Worm (Caenorhabditis elegans) whole organism, early embryonic: ENCODE results near the gene srx-63.

Experiments
- B0310.2 ChIP-seq: sonication (generic microtip); optimal IDR thresholded peaks from 2 replicates; lab custom pipeline; 2016; ENCODE audit warnings: mild to moderate bottlenecking, missing genetic modification characterization, missing compliant biosample characterization
- F13C5.2 ChIP-seq: sonication (generic microtip); optimal IDR thresholded peaks from 2 replicates; lab custom pipeline; 2017; ENCODE audit warnings: mild to moderate bottlenecking, missing genetic modification characterization, inconsistent platforms, missing compliant biosample characterization
- aly-1 ChIP-seq: sonication (generic microtip); optimal IDR thresholded peaks from 2 replicates; lab custom pipeline; 2016; ENCODE audit warnings: missing genetic modification characterization, missing compliant biosample characterization
- ama-1 ChIP-seq: fragments of 150-350 bp; optimal IDR thresholded peaks from 2 replicates; lab custom pipeline; 2014
- ceh-13 ChIP-seq: fragments of 200-800 bp; sonication (Bioruptor generic); optimal IDR thresholded peaks from 2 replicates; lab custom pipeline; 2018; ENCODE audit warnings: mild to moderate bottlenecking, missing genetic modification characterization, missing compliant biosample characterization
- ceh-36 ChIP-seq: sonication (generic microtip); optimal IDR thresholded peaks from 2 replicates; lab custom pipeline; 2016; ENCODE audit warnings: missing genetic modification characterization, inconsistent platforms, missing compliant biosample characterization
- ets-7 ChIP-seq: sonication (generic microtip); optimal IDR thresholded peaks from 2 replicates; lab custom pipeline; 2016; ENCODE audit warnings: missing genotype, missing genetic modification characterization, missing compliant biosample characterization
- flt-1 ChIP-seq: fragments of 200-800 bp; sonication (Bioruptor generic); IDR thresholded peaks from 2 replicates; pipeline ENCODE4 v1.3.6; 2022; ENCODE audit warnings: missing genetic modification characterization, missing compliant biosample characterization
- hmbx-1 ChIP-seq: sonication (generic microtip); optimal IDR thresholded peaks from 2 replicates; lab custom pipeline; 2016; ENCODE audit warnings: mild to moderate bottlenecking, missing genetic modification characterization, missing compliant biosample characterization
- hmg-4 ChIP-seq: fragments of 200-800 bp; sonication (Bioruptor generic); optimal IDR thresholded peaks from 2 replicates; lab custom pipeline; 2018; ENCODE audit warnings: mild to moderate bottlenecking, missing genetic modification characterization, missing compliant biosample characterization
- hnd-1 ChIP-seq: sonication (generic microtip); optimal IDR thresholded peaks from 2 replicates; lab custom pipeline; 2016; ENCODE audit warnings: missing genetic modification characterization, missing compliant biosample characterization
- pes-1 ChIP-seq: fragments of 200-800 bp; sonication (Bioruptor generic); IDR thresholded peaks from 2 replicates; pipeline ENCODE4 v1.3.6; 2022; ENCODE audit warnings: missing genetic modification reagents, missing genetic modification characterization, missing compliant biosample characterization
- scrt-1 ChIP-seq: fragments of 200-800 bp; sonication (Bioruptor generic); IDR thresholded peaks from 2 replicates; pipeline ENCODE4 v1.3.6; 2022; ENCODE audit warnings: missing genetic modification characterization, missing compliant biosample characterization
- sea-1 ChIP-seq: fragments of 200-800 bp; sonication (Bioruptor generic); conservative IDR thresholded peaks from 2 replicates; pipeline ENCODE4 v1.3.6; 2022; ENCODE audit warnings: missing genetic modification characterization, missing compliant biosample characterization
- tbx-11 ChIP-seq: fragments of 200-800 bp; sonication (Bioruptor generic); IDR thresholded peaks from 2 replicates; pipeline ENCODE4 v1.3.6; 2022; ENCODE audit warnings: missing genetic modification characterization, missing compliant biosample characterization
- tbx-37 ChIP-seq: fragments of 200-800 bp; sonication (Bioruptor generic); conservative IDR thresholded peaks from 2 replicates; pipeline ENCODE4 v1.3.6; 2022; ENCODE audit warnings: missing genetic modification reagents, missing genetic modification characterization, missing compliant biosample characterization
- tra-4 ChIP-seq: sonication (generic microtip); optimal IDR thresholded peaks from 2 replicates; lab custom pipeline; 2017; ENCODE audit warnings: missing genetic modification characterization, missing compliant biosample characterization

Gene srx-63

ce11 chrV:3896018-3896417 lies 35.4 kb upstream of the srx-63 start:
- TF ChIP-seq hmg-4 (GFP tag; lab: Kevin White, UChicago), result no peak
- no peak for TF ChIP-seq ceh-13 (GFP tag; lab: Kevin White, UChicago)
- TF ChIP-seq ama-1 (lab: Kevin White, UChicago), result no peak
- TF ChIP-seq tbx-11 (GFP tag; lab: Robert Waterston, UW), result no peak
- no peak for TF ChIP-seq aly-1 (tag; lab: Kevin White, UChicago)
- TF ChIP-seq sea-1 (GFP tag; lab: Robert Waterston, UW), result no peak

- TF ChIP-seq F13C5.2 (tag; lab: Kevin White, UChicago) (no peak), ama-1 (lab: Kevin White, UChicago) (no peak), hmg-4 (GFP tag; lab: Kevin White, UChicago) (no peak), hnd-1 (tag; lab: Kevin White, UChicago) (no peak), aly-1 (tag; lab: Kevin White, UChicago) (no peak), sea-1 (GFP tag; lab: Robert Waterston, UW) (no peak), tbx-37 (GFP tag; lab: Robert Waterston, UW) (no peak), pes-1 (GFP tag; lab: Robert Waterston, UW) (no peak), hmbx-1 (tag; lab: Kevin White, UChicago) (no peak), scrt-1 (no peak), ceh-13 (GFP tag; lab: Kevin White, UChicago) (no peak), ceh-36 (tag; lab: Kevin White, UChicago) (no peak), ets-7 (tag; lab: Kevin White, UChicago) (no peak), flt-1 (GFP tag; lab: Robert Waterston, UW) (no peak), B0310.2 (no peak), tbx-11 (GFP tag; lab: Robert Waterston, UW) (no peak), tra-4 (no peak)
These were observed 31.3 kb upstream of the srx-63 start, which contains the start of gene irld-22 for ce11 chrV:3900102-3900501. TSS of gene irld-22 (minus strand) at chrV:3900202.

ce11 chrV:3902458-3903157 lies 28.8 kb upstream of the srx-63 start, which contains the start of the genes str-229 and srh-190:
TSS of gene str-229 (minus strand) at chrV:3902558.
TSS of gene srh-190 (plus strand) at chrV:3903107.
- TF ChIP-seq aly-1 (tag; lab: Kevin White, UChicago), result no peak
- TF ChIP-seq pes-1 (GFP tag; lab: Robert Waterston, UW), result no peak
- TF ChIP-seq B0310.2, result no peak
- no peak for TF ChIP-seq F13C5.2 (tag; lab: Kevin White, UChicago)
- TF ChIP-seq tra-4, result no peak

- TF ChIP-seq aly-1 (tag; lab: Kevin White, UChicago), result no peak
- no peak for TF ChIP-seq hmg-4 (GFP tag; lab: Kevin White, UChicago)
- TF ChIP-seq ets-7 (tag; lab: Kevin White, UChicago), result no peak
- TF ChIP-seq pes-1 (GFP tag; lab: Robert Waterston, UW), result no peak
- no peak for TF ChIP-seq scrt-1
These were observed 28.0 kb upstream of the srx-63 start for ce11 chrV:3903424-3903823.

DNA sequence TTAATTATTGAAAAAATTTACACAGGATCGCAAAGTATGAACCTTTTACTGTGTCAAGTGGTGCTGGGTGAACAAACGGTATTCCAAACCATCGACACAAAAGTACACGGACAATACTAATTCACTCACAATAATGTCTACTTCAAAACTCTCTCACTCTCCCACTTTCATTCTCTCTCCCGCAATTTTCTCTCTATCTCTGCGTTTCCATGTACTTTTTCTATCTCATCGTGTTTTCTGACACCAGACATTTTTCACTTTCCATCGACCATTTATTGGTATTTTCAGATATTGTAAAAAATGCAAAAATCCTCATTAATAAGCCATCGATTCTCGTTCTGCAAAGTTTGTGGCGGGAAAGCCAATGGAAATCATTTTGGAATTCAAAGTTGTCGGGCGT lies 25.6 kb upstream of the srx-63 start, which contains the start of gene nhr-156:
Gene nhr-156 (plus strand): TSS at position 266 of the 400 bp plus-strand sequence.
- TF ChIP-seq ceh-36 (tag; lab: Kevin White, UChicago), result no peak
- TF ChIP-seq hnd-1 (tag; lab: Kevin White, UChicago), result no peak
- no peak for TF ChIP-seq sea-1 (GFP tag; lab: Robert Waterston, UW)
- no peak for TF ChIP-seq ama-1 (lab: Kevin White, UChicago)
- no peak for TF ChIP-seq flt-1 (GFP tag; lab: Robert Waterston, UW)
- TF ChIP-seq ets-7 (tag; lab: Kevin White, UChicago), result no peak
- TF ChIP-seq tbx-37 (GFP tag; lab: Robert Waterston, UW), result no peak
- no peak for TF ChIP-seq pes-1 (GFP tag; lab: Robert Waterston, UW)
- TF ChIP-seq B0310.2, result no peak
- TF ChIP-seq scrt-1, result no peak
- TF ChIP-seq tbx-11 (GFP tag; lab: Robert Waterston, UW), result no peak

ce11 chrV:3912472-3912871 lies 19.0 kb upstream of the srx-63 start, which contains the start of gene srx-68:
TSS of gene srx-68 (plus strand) at chrV:3912772.
- TF ChIP-seq sea-1 (GFP tag; lab: Robert Waterston, UW), result no peak
- TF ChIP-seq hnd-1 (tag; lab: Kevin White, UChicago), result no peak
- no peak for TF ChIP-seq ceh-36 (tag; lab: Kevin White, UChicago)
- no peak for TF ChIP-seq tbx-11 (GFP tag; lab: Robert Waterston, UW)
- TF ChIP-seq scrt-1, result no peak
- no peak for TF ChIP-seq ets-7 (tag; lab: Kevin White, UChicago)
- no peak for TF ChIP-seq tra-4
- TF ChIP-seq tbx-37 (GFP tag; lab: Robert Waterston, UW), result no peak

DNA sequence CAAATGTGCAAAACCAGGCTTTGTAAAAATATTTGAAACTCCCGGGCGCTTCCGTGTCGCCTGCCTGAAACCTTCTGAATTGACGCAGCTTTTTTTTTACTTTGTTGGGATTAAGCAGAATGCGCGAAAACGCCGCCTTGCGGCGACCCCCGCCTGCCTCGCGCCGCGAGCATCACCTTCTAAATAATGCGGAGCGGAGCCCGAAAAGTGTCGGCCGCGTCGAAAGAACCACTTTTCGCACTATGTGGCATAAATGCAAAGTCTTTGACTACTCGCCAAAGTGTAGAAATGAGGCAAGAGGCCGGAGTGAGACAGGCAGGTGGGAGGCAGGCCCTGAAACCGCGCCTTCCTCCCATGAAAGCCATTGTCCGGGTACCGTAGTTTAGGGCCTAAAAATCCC lies 18.3 kb upstream of the srx-63 start:
- TF ChIP-seq ama-1 (lab: Kevin White, UChicago) (no peak), hmbx-1 (tag; lab: Kevin White, UChicago) (no peak), F13C5.2 (tag; lab: Kevin White, UChicago) (no peak), pes-1 (GFP tag; lab: Robert Waterston, UW) (no peak), hnd-1 (tag; lab: Kevin White, UChicago) (no peak), B0310.2 (no peak), sea-1 (GFP tag; lab: Robert Waterston, UW) (no peak)

ce11 chrV:3916480-3916879 lies 14.9 kb upstream of the srx-63 start, which contains the start of gene srx-67:
TSS of gene srx-67 (plus strand) at chrV:3916780.
- TF ChIP-seq flt-1 (GFP tag; lab: Robert Waterston, UW), result no peak
- TF ChIP-seq scrt-1, result no peak
- TF ChIP-seq ceh-36 (tag; lab: Kevin White, UChicago), result no peak
- no peak for TF ChIP-seq aly-1 (tag; lab: Kevin White, UChicago)
- TF ChIP-seq ama-1 (lab: Kevin White, UChicago), result no peak
- TF ChIP-seq hmg-4 (GFP tag; lab: Kevin White, UChicago), result no peak
- TF ChIP-seq hnd-1 (tag; lab: Kevin White, UChicago), result no peak
- no peak for TF ChIP-seq pes-1 (GFP tag; lab: Robert Waterston, UW)
- TF ChIP-seq hmbx-1 (tag; lab: Kevin White, UChicago), result no peak
- TF ChIP-seq ets-7 (tag; lab: Kevin White, UChicago), result no peak
- no peak for TF ChIP-seq ceh-13 (GFP tag; lab: Kevin White, UChicago)
